Worm (Caenorhabditis elegans) whole organism, late embryonic: ENCODE data around the gene rpl-16.

ENCODE experiments used
- C08G9.2 ChIP-seq: sonication (generic microtip); optimal IDR thresholded peaks from 2 replicates; lab custom pipeline; 2016; ENCODE audit warnings: mild to moderate bottlenecking, missing genetic modification characterization, moderate library complexity, missing compliant biosample characterization
- C38D4.7 ChIP-seq: fragments of 200-800 bp; sonication (Bioruptor generic); optimal IDR thresholded peaks from 2 replicates; lab custom pipeline; 2018; ENCODE audit warnings: mild to moderate bottlenecking, missing genetic modification characterization, moderate library complexity, missing compliant biosample characterization
- K02D7.2 ChIP-seq: sonication (generic microtip); optimal IDR thresholded peaks from 2 replicates; lab custom pipeline; 2017; ENCODE audit warnings: mild to moderate bottlenecking, missing genetic modification characterization, missing compliant biosample characterization
- K09A11.1 ChIP-seq: sonication (generic microtip); optimal IDR thresholded peaks from 2 replicates; lab custom pipeline; 2017; ENCODE audit warnings: antibody characterized with exemption, mild to moderate bottlenecking, missing genetic modification characterization, missing compliant biosample characterization; ENCODE audit not compliant: insufficient read depth
- Y22D7AL.16 ChIP-seq: sonication (generic microtip); optimal IDR thresholded peaks from 2 replicates; lab custom pipeline; 2016; ENCODE audit warnings: missing genetic modification characterization, missing compliant biosample characterization
- ahr-1 ChIP-seq: sonication (generic microtip); optimal IDR thresholded peaks from 2 replicates; lab custom pipeline; 2016; ENCODE audit warnings: missing genetic modification characterization, missing compliant biosample characterization
- ama-1 ChIP-seq: fragments of 150-350 bp; optimal IDR thresholded peaks from 2 replicates; lab custom pipeline; 2014
- ceh-18 ChIP-seq: sonication (generic microtip); optimal IDR thresholded peaks from 2 replicates; lab custom pipeline; 2016; ENCODE audit warnings: missing genetic modification characterization, missing compliant biosample characterization
- ceh-19 ChIP-seq: fragments of 200-800 bp; sonication (Bioruptor generic); optimal IDR thresholded peaks from 2 replicates; lab custom pipeline; 2018; ENCODE audit warnings: mild to moderate bottlenecking, missing genetic modification characterization, missing compliant biosample characterization
- ceh-2 ChIP-seq: sonication (generic microtip); optimal IDR thresholded peaks from 2 replicates; lab custom pipeline; 2016; ENCODE audit warnings: missing genotype, missing genetic modification characterization, missing compliant biosample characterization
- ceh-30 ChIP-seq: fragments of 150-350 bp; optimal IDR thresholded peaks from 2 replicates; lab custom pipeline; 2014; ENCODE audit warnings: missing biosample characterization, missing genetic modification characterization
- ceh-31 ChIP-seq: sonication (generic microtip); optimal IDR thresholded peaks from 2 replicates; lab custom pipeline; 2016; ENCODE audit warnings: missing genetic modification characterization, missing compliant biosample characterization
- ceh-34 ChIP-seq: sonication (generic microtip); optimal IDR thresholded peaks from 2 replicates; lab custom pipeline; 2016; ENCODE audit warnings: mild to moderate bottlenecking, missing genetic modification characterization, missing compliant biosample characterization
- ceh-45 ChIP-seq: fragments of 200-800 bp; sonication (Bioruptor generic); IDR thresholded peaks from 2 replicates; pipeline ENCODE4 v1.3.6; 2022; ENCODE audit warnings: missing genetic modification reagents, missing genetic modification characterization, missing compliant biosample characterization
- ceh-48 ChIP-seq: sonication (generic microtip); optimal IDR thresholded peaks from 2 replicates; lab custom pipeline; 2016; ENCODE audit warnings: missing genetic modification characterization, inconsistent platforms, missing compliant biosample characterization
- ceh-9 ChIP-seq: sonication (generic microtip); optimal IDR thresholded peaks from 2 replicates; lab custom pipeline; 2016; ENCODE audit warnings: mild to moderate bottlenecking, missing genetic modification characterization, inconsistent platforms, missing compliant biosample characterization
- che-1 ChIP-seq: sonication (generic microtip); optimal IDR thresholded peaks from 2 replicates; lab custom pipeline; 2016; ENCODE audit warnings: mild to moderate bottlenecking, missing genetic modification characterization, missing compliant biosample characterization
- elt-2 ChIP-seq: sonication (generic microtip); optimal IDR thresholded peaks from 2 replicates; lab custom pipeline; 2016; ENCODE audit warnings: missing genetic modification reagents, missing genetic modification characterization, missing compliant biosample characterization
- ets-4 ChIP-seq: sonication (generic microtip); optimal IDR thresholded peaks from 2 replicates; lab custom pipeline; 2016; ENCODE audit warnings: missing genetic modification characterization, missing compliant biosample characterization
- fax-1 ChIP-seq: sonication (generic microtip); optimal IDR thresholded peaks from 2 replicates; lab custom pipeline; 2016; ENCODE audit warnings: missing genotype, missing genetic modification characterization, missing compliant biosample characterization
- fkh-10 ChIP-seq: fragments of 150-350 bp; optimal IDR thresholded peaks from 2 replicates; lab custom pipeline; 2014; ENCODE audit warnings: missing biosample characterization, missing genetic modification reagents, missing genetic modification characterization
- fkh-6 ChIP-seq: sonication (generic microtip); optimal IDR thresholded peaks from 2 replicates; lab custom pipeline; 2016; ENCODE audit warnings: missing genetic modification characterization, missing compliant biosample characterization
- gmeb-2 ChIP-seq: sonication (generic microtip); optimal IDR thresholded peaks from 2 replicates; lab custom pipeline; 2016; ENCODE audit warnings: missing genetic modification characterization, inconsistent platforms, missing compliant biosample characterization
- hlh-6 ChIP-seq: sonication (generic microtip); optimal IDR thresholded peaks from 2 replicates; lab custom pipeline; 2016; ENCODE audit warnings: missing genotype, missing genetic modification characterization, missing compliant biosample characterization
- lin-11 ChIP-seq: fragments of 200-800 bp; sonication (Bioruptor generic); optimal IDR thresholded peaks from 2 replicates; lab custom pipeline; 2018; ENCODE audit warnings: mild to moderate bottlenecking, missing genetic modification characterization, missing compliant biosample characterization
- madf-2 ChIP-seq: sonication (generic microtip); optimal IDR thresholded peaks from 2 replicates; lab custom pipeline; 2017; ENCODE audit warnings: missing genetic modification characterization, missing compliant biosample characterization
- nfya-1 ChIP-seq: sonication (generic microtip); optimal IDR thresholded peaks from 2 replicates; lab custom pipeline; 2017; ENCODE audit warnings: missing genetic modification characterization, mild to moderate bottlenecking, missing compliant biosample characterization, antibody characterized with exemption, moderate library complexity
- nhr-232 ChIP-seq: sonication (generic microtip); optimal IDR thresholded peaks from 2 replicates; lab custom pipeline; 2016; ENCODE audit warnings: missing genetic modification characterization, missing compliant biosample characterization
- npax-4 ChIP-seq: sonication (generic microtip); optimal IDR thresholded peaks from 2 replicates; lab custom pipeline; 2016; ENCODE audit warnings: missing genetic modification characterization, missing compliant biosample characterization
- odd-2 ChIP-seq: sonication (generic microtip); optimal IDR thresholded peaks from 2 replicates; lab custom pipeline; 2017; ENCODE audit warnings: antibody characterized with exemption, mild to moderate bottlenecking, missing genetic modification characterization, missing compliant biosample characterization
- pat-9 ChIP-seq: fragments of 200-800 bp; sonication (Bioruptor generic); optimal IDR thresholded peaks from 2 replicates; lab custom pipeline; 2018; ENCODE audit warnings: mild to moderate bottlenecking, missing genetic modification characterization, moderate library complexity, missing compliant biosample characterization
- pax-1 ChIP-seq: fragments of 150-350 bp; optimal IDR thresholded peaks from 2 replicates; lab custom pipeline; 2014; ENCODE audit warnings: missing biosample characterization, missing genetic modification characterization
- pha-2 ChIP-seq: sonication (generic microtip); optimal IDR thresholded peaks from 2 replicates; lab custom pipeline; 2017; ENCODE audit warnings: mild to moderate bottlenecking, missing genetic modification characterization, missing compliant biosample characterization
- pha-4 ChIP-seq: fragments of 150-350 bp; optimal IDR thresholded peaks from 2 replicates; lab custom pipeline; 2018; ENCODE audit warnings: missing biosample characterization, missing genetic modification reagents, missing genetic modification characterization
- pqm-1 ChIP-seq: sonication (generic microtip); optimal IDR thresholded peaks from 2 replicates; lab custom pipeline; 2016; ENCODE audit warnings: missing genetic modification characterization, missing compliant biosample characterization
- ref-2 ChIP-seq: sonication (generic microtip); optimal IDR thresholded peaks from 2 replicates; lab custom pipeline; 2016; ENCODE audit warnings: missing genetic modification characterization, missing compliant biosample characterization
- rnt-1 ChIP-seq: sonication (generic microtip); optimal IDR thresholded peaks from 2 replicates; lab custom pipeline; 2016; ENCODE audit warnings: missing genetic modification characterization, missing compliant biosample characterization
- sox-2 ChIP-seq: fragments of 200-800 bp; sonication (Bioruptor generic); IDR thresholded peaks from 2 replicates; pipeline ENCODE4 v1.3.6; 2022; ENCODE audit warnings: missing genetic modification reagents, missing genetic modification characterization, missing compliant biosample characterization
- syd-9 ChIP-seq: sonication (generic microtip); optimal IDR thresholded peaks from 2 replicates; lab custom pipeline; 2016; ENCODE audit warnings: mild to moderate bottlenecking, missing genetic modification characterization, moderate library complexity, missing compliant biosample characterization
- tbx-2 ChIP-seq: sonication (generic microtip); optimal IDR thresholded peaks from 2 replicates; lab custom pipeline; 2016; ENCODE audit warnings: missing genetic modification characterization, missing compliant biosample characterization
- tbx-7 ChIP-seq: sonication (generic microtip); optimal IDR thresholded peaks from 2 replicates; lab custom pipeline; 2016; ENCODE audit warnings: missing genotype, missing genetic modification characterization, missing compliant biosample characterization
- ttx-3 ChIP-seq: sonication (generic microtip); optimal IDR thresholded peaks from 2 replicates; lab custom pipeline; 2016; ENCODE audit warnings: missing genetic modification reagents, missing genetic modification characterization, missing compliant biosample characterization
- unc-3 ChIP-seq, 2 experiments: fragments of 200-800 bp in 1 of 2; sonication (Bioruptor generic) in 1 of 2; sonication (generic microtip) in 1 of 2; conservative IDR thresholded peaks in 1 of 2; optimal IDR thresholded peaks in 1 of 2; 2 replicates each; pipeline versions ENCODE4 v1.3.6 to Lab custom; 2016 to 2022; ENCODE audit warnings: missing compliant biosample characterization in 2 of 2, missing genetic modification characterization in 2 of 2, missing genetic modification reagents in 1 of 2
- unc-42 ChIP-seq: sonication (generic microtip); optimal IDR thresholded peaks from 2 replicates; lab custom pipeline; 2016; ENCODE audit warnings: missing genotype, missing genetic modification characterization, missing compliant biosample characterization
- unc-55 ChIP-seq: sonication (generic microtip); optimal IDR thresholded peaks from 2 replicates; lab custom pipeline; 2017; ENCODE audit warnings: missing biosample characterization, missing genetic modification reagents, missing genetic modification characterization

The rpl-16 gene

ce11 chrIII:3468384-3468783, 35.0 kb downstream of the rpl-16 start:
- no peak for TF ChIP-seq che-1 (tag; lab: Kevin White, UChicago)
- no peak for TF ChIP-seq madf-2 (tag; lab: Kevin White, UChicago)
- no peak for TF ChIP-seq pqm-1 (tag; lab: Kevin White, UChicago)

ce11 chrIII:3467013-3467412, 36.4 kb downstream of the rpl-16 start:
- TF ChIP-seq nfya-1 (tag; lab: Kevin White, UChicago) (peak; percentile 93), ceh-48 (tag; lab: Kevin White, UChicago) (no peak), ceh-31 (tag; lab: Kevin White, UChicago) (no peak)

- TF ChIP-seq ceh-34 (no peak), pat-9 (tag; lab: Kevin White, UChicago) (no peak), ref-2 (tag; lab: Kevin White, UChicago) (no peak), ceh-48 (tag; lab: Kevin White, UChicago) (no peak), nhr-232 (tag; lab: Kevin White, UChicago) (no peak), nfya-1 (tag; lab: Kevin White, UChicago) (no peak), ama-1 (no peak), sox-2 (GFP tag; lab: Robert Waterston, UW) (no peak), madf-2 (tag; lab: Kevin White, UChicago) (no peak), tbx-2 (tag; lab: Kevin White, UChicago) (no peak), ceh-9 (tag; lab: Kevin White, UChicago) (no peak), K02D7.2 (tag; lab: Kevin White, UChicago) (no peak), elt-2 (no peak), pax-1 (tag; lab: Kevin White, UChicago) (no peak), C08G9.2 (tag; lab: Kevin White, UChicago) (no peak), ceh-18 (no peak)
- TF ChIP-seq, all 69 proteins: peak for 0
These were observed 42.0 kb downstream of the rpl-16 start, which contains the start of gene pph-6 for ce11 chrIII:3461403-3461802. Gene pph-6 (plus strand): TSS chrIII:3461703.

- TF ChIP-seq unc-3 (GFP tag; conservative IDR thresholded peaks at IDR 0.05; lab: Robert Waterston, UW) (no peak), unc-3 (tag; optimal IDR thresholded peaks at IDR 0.05; lab: Kevin White, UChicago) (no peak), npax-4 (tag; lab: Kevin White, UChicago) (peak; percentile 2), pha-4 (no peak), sox-2 (GFP tag; lab: Robert Waterston, UW) (no peak), unc-55 (GFP tag; lab: Kevin White, UChicago) (no peak), syd-9 (tag; lab: Kevin White, UChicago) (no peak), gmeb-2 (tag; lab: Kevin White, UChicago) (no peak), pha-2 (no peak), lin-11 (tag; lab: Kevin White, UChicago) (peak; percentile 17), ref-2 (tag; lab: Kevin White, UChicago) (peak; percentile 71), ceh-31 (tag; lab: Kevin White, UChicago) (peak; percentile 78), ahr-1 (tag; lab: Kevin White, UChicago) (no peak), hlh-6 (tag; lab: Kevin White, UChicago) (no peak), tbx-7 (no peak), ama-1 (no peak), pqm-1 (tag; lab: Kevin White, UChicago) (no peak), ets-4 (peak; percentile 18), K09A11.1 (tag; lab: Kevin White, UChicago) (no peak), odd-2 (tag; lab: Kevin White, UChicago) (no peak), ceh-2 (tag; lab: Kevin White, UChicago) (peak; percentile 3), fax-1 (tag; lab: Kevin White, UChicago) (peak; percentile 1), ceh-9 (tag; lab: Kevin White, UChicago) (no peak), Y22D7AL.16 (tag; lab: Kevin White, UChicago) (no peak), ceh-30 (peak; percentile 81), fkh-6 (peak; percentile 7), fkh-10 (GFP tag; lab: Kevin White, UChicago) (no peak), ceh-34 (peak; percentile 33), rnt-1 (tag; lab: Kevin White, UChicago) (peak; percentile 63), unc-42 (tag; lab: Kevin White, UChicago) (peak; percentile 89), ceh-18 (peak; percentile 15), ttx-3 (tag; lab: Kevin White, UChicago) (no peak), nhr-232 (tag; lab: Kevin White, UChicago) (no peak), pax-1 (tag; lab: Kevin White, UChicago) (peak; percentile 37), ceh-45 (GFP tag; lab: Robert Waterston, UW) (no peak), madf-2 (tag; lab: Kevin White, UChicago) (peak; percentile 7), ceh-19 (GFP tag; lab: Kevin White, UChicago) (peak; percentile 55), C38D4.7 (GFP tag; lab: Kevin White, UChicago) (no peak)
These were observed 43.3 kb downstream of the rpl-16 start, which contains the start of gene C34C12.8 for ce11 chrIII:3460061-3460460. Gene C34C12.8 (plus strand): TSS chrIII:3460406.
